Worm (Caenorhabditis elegans): ENCODE data around the gene Y48A6B.8.

Gene Y48A6B.8

ce11 chrIII:11063259-11063658 is 34.0 kb upstream of the Y48A6B.8 start, which contains the start of gene rsa-2:
Gene rsa-2, plus strand, starts transcription at chrIII:11063479.
- peak; percentile 26 for TF ChIP-seq lin-13 (tag; optimal IDR thresholded peaks at IDR 0.05)
- TF ChIP-seq drap-1 (GFP tag; optimal IDR thresholded peaks at IDR 0.05): peak; percentile 2
- TF ChIP-seq nhr-76 (tag; optimal IDR thresholded peaks at IDR 0.05): no peak
- peak; percentile 45 for TF ChIP-seq mep-1 (tag; optimal IDR thresholded peaks at IDR 0.05)
- peak; percentile 45 for TF ChIP-seq sptf-1 (tag; optimal IDR thresholded peaks at IDR 0.05)
- no peak for TF ChIP-seq ceh-43 (GFP tag; optimal IDR thresholded peaks at IDR 0.05)
- peak; percentile 71 for TF ChIP-seq ceh-83 (GFP tag; optimal IDR thresholded peaks at IDR 0.05)
- TF ChIP-seq lsy-2 (tag; optimal IDR thresholded peaks at IDR 0.05): peak; percentile 21
- no peak for TF ChIP-seq mab-5 (tag; optimal IDR thresholded peaks at IDR 0.05)
- TF ChIP-seq ces-1 (GFP tag; optimal IDR thresholded peaks at IDR 0.05): peak; percentile 46

ce11 chrIII:11059775-11060174 is 30.5 kb upstream of the Y48A6B.8 start:
- TF ChIP-seq tbx-8 (GFP tag; optimal IDR thresholded peaks at IDR 0.05) (no peak), unc-62 (GFP tag; optimal IDR thresholded peaks at IDR 0.05) (no peak), M03D4.4 (tag; optimal IDR thresholded peaks at IDR 0.05) (no peak), sem-2 (GFP tag; optimal IDR thresholded peaks at IDR 0.05) (no peak), mab-5 (tag; optimal IDR thresholded peaks at IDR 0.05) (no peak)

ce11 chrIII:11054532-11055265 is 25.5 kb upstream of the Y48A6B.8 start:
- no peak for TF ChIP-seq ztf-11 (tag; optimal IDR thresholded peaks at IDR 0.05)
- no peak for TF ChIP-seq lin-13 (tag; optimal IDR thresholded peaks at IDR 0.05)
- peak; percentile 27 for TF ChIP-seq lin-32 (GFP tag; optimal IDR thresholded peaks at IDR 0.05)
- TF ChIP-seq bed-3 (GFP tag; optimal IDR thresholded peaks at IDR 0.05): no peak
- peak; percentile 11 for TF ChIP-seq ces-1 (GFP tag; optimal IDR thresholded peaks at IDR 0.05)
- TF ChIP-seq pha-4 (tag; optimal IDR thresholded peaks at IDR 0.05): peak; percentile 80

- TF ChIP-seq elt-1 (tag; optimal IDR thresholded peaks at IDR 0.05; ENCODE audit: borderline replicate concordance, insufficient read depth) (no peak), lin-32 (GFP tag; optimal IDR thresholded peaks at IDR 0.05) (no peak), unc-62 (GFP tag; optimal IDR thresholded peaks at IDR 0.05) (no peak), nhr-28 (tag; optimal IDR thresholded peaks at IDR 0.05) (no peak), ceh-39 (tag; optimal IDR thresholded peaks at IDR 0.05) (no peak), cnd-1 (tag; optimal IDR thresholded peaks at IDR 0.05) (no peak), bed-3 (GFP tag; optimal IDR thresholded peaks at IDR 0.05) (no peak), snpc-4 (tag; optimal IDR thresholded peaks at IDR 0.05) (no peak), nhr-12 (tag; optimal IDR thresholded peaks at IDR 0.05) (no peak), tbx-8 (GFP tag; optimal IDR thresholded peaks at IDR 0.05) (no peak), ceh-43 (GFP tag; optimal IDR thresholded peaks at IDR 0.05) (no peak), elt-3 (tag; optimal IDR thresholded peaks at IDR 0.05) (no peak), nhr-76 (tag; optimal IDR thresholded peaks at IDR 0.05) (no peak), ham-2 (GFP tag; optimal IDR thresholded peaks at IDR 0.05) (no peak), pha-4 (tag; optimal IDR thresholded peaks at IDR 0.05) (no peak), nhr-2 (tag; optimal IDR thresholded peaks at IDR 0.05) (no peak), lin-13 (tag; optimal IDR thresholded peaks at IDR 0.05) (no peak), M03D4.4 (tag; optimal IDR thresholded peaks at IDR 0.05) (no peak)
These were observed 24.8 kb upstream of the Y48A6B.8 start for ce11 chrIII:11054032-11054431.

- TF ChIP-seq ceh-43 (GFP tag; optimal IDR thresholded peaks at IDR 0.05) (no peak), bed-3 (GFP tag; optimal IDR thresholded peaks at IDR 0.05) (no peak), mab-5 (tag; optimal IDR thresholded peaks at IDR 0.05) (no peak), unc-39 (tag; optimal IDR thresholded peaks at IDR 0.05) (no peak), ztf-11 (tag; optimal IDR thresholded peaks at IDR 0.05) (no peak), nhr-2 (tag; optimal IDR thresholded peaks at IDR 0.05) (no peak), lin-32 (GFP tag; optimal IDR thresholded peaks at IDR 0.05) (no peak), ceh-83 (GFP tag; optimal IDR thresholded peaks at IDR 0.05) (no peak), nhr-12 (tag; optimal IDR thresholded peaks at IDR 0.05) (no peak), nhr-76 (tag; optimal IDR thresholded peaks at IDR 0.05) (no peak), cnd-1 (tag; optimal IDR thresholded peaks at IDR 0.05) (no peak), lin-13 (tag; optimal IDR thresholded peaks at IDR 0.05) (no peak), lsy-2 (tag; optimal IDR thresholded peaks at IDR 0.05) (no peak), blmp-1 (tag; optimal IDR thresholded peaks at IDR 0.05) (no peak), pha-4 (tag; optimal IDR thresholded peaks at IDR 0.05) (no peak), flh-1 (GFP tag; optimal IDR thresholded peaks at IDR 0.05) (no peak), sem-2 (GFP tag; optimal IDR thresholded peaks at IDR 0.05) (no peak), unc-120 (tag; optimal IDR thresholded peaks at IDR 0.05; ENCODE audit: poor library complexity, severe bottlenecking) (no peak), snpc-4 (tag; optimal IDR thresholded peaks at IDR 0.05) (no peak), elt-3 (tag; optimal IDR thresholded peaks at IDR 0.05) (no peak)
These were observed 24.4 kb upstream of the Y48A6B.8 start for ce11 chrIII:11053603-11054002.

All from whole organism, mixed stage, embryonic.